Worm (Caenorhabditis elegans): ENCODE measurements around the gene F53A2.1.
A peak's percentile ranks its signal among the peaks of the same experiment; 100 is the strongest.

Gene F53A2.1

DNA sequence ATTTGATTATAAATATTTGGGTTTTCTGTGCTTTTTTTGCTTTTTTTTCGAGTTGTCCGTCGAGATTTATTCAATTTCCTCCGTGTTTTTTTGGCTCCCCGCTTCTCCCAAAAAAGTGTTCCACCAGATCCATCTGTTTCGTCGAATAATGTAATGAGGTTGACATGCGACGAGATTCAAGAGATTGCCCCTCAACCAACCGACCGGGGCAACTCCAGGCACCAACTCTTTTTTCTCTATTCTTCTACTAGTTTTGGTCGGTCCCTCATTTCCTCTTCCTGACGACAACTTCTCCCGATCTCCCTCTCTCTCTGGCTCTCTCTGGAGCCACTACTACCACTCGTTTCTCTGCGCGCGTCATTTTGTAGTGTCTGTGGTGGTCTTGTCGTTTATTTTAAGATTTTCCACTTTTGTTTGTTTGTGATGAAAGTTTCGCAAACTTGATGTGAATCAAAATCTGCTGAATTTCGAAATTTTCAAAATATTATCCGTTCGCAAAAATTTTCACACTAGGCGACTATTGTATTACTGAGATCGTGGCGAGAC, 23.2 kb upstream of the F53A2.1 start:
- TF ChIP-seq lsy-2 (tag; optimal IDR thresholded peaks at IDR 0.05) = peak in 1 of 2 experiments; percentile 10
- TF ChIP-seq Y5F2A.4 (GFP tag; optimal IDR thresholded peaks at IDR 0.05) = no peak
- TF ChIP-seq unc-62 (GFP tag; optimal IDR thresholded peaks at IDR 0.05 in 1 of 2) = peak in 1 of 2 experiments; percentile 63
- no peak for TF ChIP-seq unc-62 (tag; optimal IDR thresholded peaks at IDR 0.05)
- TF ChIP-seq rbr-2 (tag; optimal IDR thresholded peaks at IDR 0.05) = peak; percentile 32
- TF ChIP-seq ceh-20 (GFP tag; IDR thresholded peaks at IDR 0.05) = no peak

DNA sequence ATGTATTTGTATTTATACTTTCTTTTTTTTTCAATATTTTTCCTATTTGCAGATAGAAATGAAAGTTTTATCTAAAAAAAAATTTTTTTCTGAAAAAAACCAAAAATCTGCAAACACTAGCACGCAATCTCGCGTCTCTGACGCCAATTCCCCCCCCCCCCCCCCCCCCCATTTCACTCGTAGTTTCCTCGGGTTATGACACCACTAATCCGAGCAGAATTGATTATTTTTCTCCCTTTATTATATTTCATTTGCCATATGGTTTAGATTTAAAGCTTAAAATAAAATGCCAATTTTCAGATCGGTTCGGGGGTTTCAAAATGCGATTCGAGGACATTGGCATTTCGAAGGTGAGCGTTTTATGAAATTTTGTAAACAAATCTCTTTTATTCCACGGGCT, 22.1 kb upstream of the F53A2.1 start, which contains the start of gene mtm-6:
Gene mtm-6, plus strand, starts transcription at position 301 of the 400 bp plus-strand sequence.
- TF ChIP-seq zag-1 (tag; optimal IDR thresholded peaks at IDR 0.05) (no peak), php-3 (GFP tag; IDR thresholded peaks at IDR 0.05) (0 out of 2 replicates have a peak, but pooled peaks have one; percentile 11), mep-1 (tag; optimal IDR thresholded peaks at IDR 0.05) (peak; percentile 44), dve-1 (tag; optimal IDR thresholded peaks at IDR 0.05; ENCODE audit: insufficient read depth) (peak; percentile 17), fkh-10 (GFP tag; optimal IDR thresholded peaks at IDR 0.05) (no peak), hlh-11 (tag; optimal IDR thresholded peaks at IDR 0.05) (peak; percentile 25), tra-1 (GFP tag; IDR thresholded peaks at IDR 0.05) (0 out of 2 replicates have a peak, but pooled peaks have one; percentile 24)

DNA sequence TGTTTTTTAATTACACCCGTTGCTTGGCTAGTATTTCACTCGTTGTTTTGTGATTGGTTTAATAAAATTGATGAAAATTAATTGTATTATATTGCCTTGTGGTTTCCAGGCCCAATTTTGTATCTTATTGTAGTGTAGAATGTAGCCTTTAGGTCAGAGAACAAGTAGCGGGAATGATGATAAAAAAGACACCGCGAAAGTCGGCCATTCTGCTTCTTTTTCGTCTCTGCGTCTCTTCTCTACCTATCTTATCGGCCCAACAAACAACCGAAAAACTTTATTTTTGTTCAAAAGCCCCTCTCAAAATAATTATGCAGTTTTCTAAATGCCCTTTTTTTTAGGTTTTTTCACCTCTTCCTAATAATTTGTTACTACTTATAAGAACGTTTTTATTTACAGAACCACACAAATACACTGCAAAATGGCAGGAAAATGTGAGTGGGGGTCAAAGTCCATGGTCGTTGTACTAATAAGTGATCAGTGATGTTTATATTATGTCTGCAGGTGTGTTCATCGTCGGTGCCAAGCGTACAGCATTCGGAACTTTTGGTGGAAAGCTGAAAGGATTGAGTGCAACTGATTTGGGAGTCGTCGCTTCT, 20.0 kb upstream of the F53A2.1 start, which contains the start of gene acaa-2:
Gene acaa-2, plus strand, starts transcription at position 400 of the 599 bp plus-strand sequence.
- TF ChIP-seq attf-4 (tag; optimal IDR thresholded peaks at IDR 0.05) (no peak), php-3 (GFP tag; IDR thresholded peaks at IDR 0.05) (no peak), hif-1 (tag; optimal IDR thresholded peaks at IDR 0.05) (no peak), lim-7 (GFP tag; IDR thresholded peaks at IDR 0.05) (no peak), aly-2 (tag; optimal IDR thresholded peaks at IDR 0.05) (no peak), F26F4.8 (GFP tag; conservative IDR thresholded peaks at IDR 0.05) (no peak), tra-1 (GFP tag; IDR thresholded peaks at IDR 0.05) (no peak), snpc-1.2 (GFP tag; IDR thresholded peaks at IDR 0.05) (0 out of 2 replicates have a peak, but pooled peaks have one; percentile 36), hlh-11 (tag; optimal IDR thresholded peaks at IDR 0.05) (peak; percentile 40), lin-39 (tag; optimal IDR thresholded peaks at IDR 0.05) (no peak), zfp-3 (GFP tag; conservative IDR thresholded peaks at IDR 0.05) (no peak), unc-39 (tag; optimal IDR thresholded peaks at IDR 0.05) (no peak), dve-1 (tag; optimal IDR thresholded peaks at IDR 0.05; ENCODE audit: insufficient read depth) (peak; percentile 73), ZK546.5 (tag; optimal IDR thresholded peaks at IDR 0.05) (no peak), daf-12 (tag; optimal IDR thresholded peaks at IDR 0.05) (no peak), mep-1 (tag; optimal IDR thresholded peaks at IDR 0.05) (peak; percentile 49), rbr-2 (tag; optimal IDR thresholded peaks at IDR 0.05) (no peak), lsy-2 (tag; optimal IDR thresholded peaks at IDR 0.05) (peak in 1 of 2 experiments; percentile 30), aha-1 (tag) (no peak), R02D3.7 (tag; optimal IDR thresholded peaks at IDR 0.05) (no peak), Y105C5A.15 (GFP tag; IDR thresholded peaks at IDR 0.05) (no peak), arid-1 (GFP tag; conservative IDR thresholded peaks at IDR 0.05) (no peak), pqm-1 (tag; optimal IDR thresholded peaks at IDR 0.05) (peak; percentile 1), mdl-1 (tag; optimal IDR thresholded peaks at IDR 0.05) (no peak), spr-1 (tag; optimal IDR thresholded peaks at IDR 0.05) (no peak), nhr-77 (tag; optimal IDR thresholded peaks at IDR 0.05) (peak; percentile 5), ceh-62 (tag; optimal IDR thresholded peaks at IDR 0.05) (no peak), ZK337.2 (GFP tag; IDR thresholded peaks at IDR 0.05) (no peak), F49E8.2 (tag; optimal IDR thresholded peaks at IDR 0.05; ENCODE audit: borderline replicate concordance) (no peak), hmg-1.1 (GFP tag; IDR thresholded peaks at IDR 0.05) (no peak), madf-5 (GFP tag; IDR thresholded peaks at IDR 0.05) (no peak), T20F7.1 (GFP tag; optimal IDR thresholded peaks at IDR 0.05) (no peak), hlh-30 (tag; optimal IDR thresholded peaks at IDR 0.05; ENCODE audit: insufficient read depth) (peak; percentile 62), vab-7 (GFP tag; IDR thresholded peaks at IDR 0.05) (no peak), mxl-2 (GFP tag; conservative IDR thresholded peaks at IDR 0.05) (no peak), zip-11 (GFP tag; IDR thresholded peaks at IDR 0.05) (no peak), nhr-76 (tag; optimal IDR thresholded peaks at IDR 0.05) (no peak), nhr-11 (tag; optimal IDR thresholded peaks at IDR 0.05) (peak; percentile 77), nhr-28 (tag; optimal IDR thresholded peaks at IDR 0.05) (peak; percentile 100), ztf-7 (tag; optimal IDR thresholded peaks at IDR 0.05) (peak; percentile 1)

Measured in whole organism, L4 larva.